Fruit fly (Drosophila melanogaster) Kc167 (cell line): ENCODE results near the gene sol.

Experiments used
- psq ChIP-seq: fragments of >200 bp; optimal IDR thresholded peaks from 2 replicates; lab custom pipeline; 2017; ENCODE audit warnings: missing external identifiers
- ttk ChIP-seq: sonication (Bioruptor generic); optimal IDR thresholded peaks from 2 replicates; lab custom pipeline; 2017; ENCODE audit warnings: missing external identifiers

DNA sequence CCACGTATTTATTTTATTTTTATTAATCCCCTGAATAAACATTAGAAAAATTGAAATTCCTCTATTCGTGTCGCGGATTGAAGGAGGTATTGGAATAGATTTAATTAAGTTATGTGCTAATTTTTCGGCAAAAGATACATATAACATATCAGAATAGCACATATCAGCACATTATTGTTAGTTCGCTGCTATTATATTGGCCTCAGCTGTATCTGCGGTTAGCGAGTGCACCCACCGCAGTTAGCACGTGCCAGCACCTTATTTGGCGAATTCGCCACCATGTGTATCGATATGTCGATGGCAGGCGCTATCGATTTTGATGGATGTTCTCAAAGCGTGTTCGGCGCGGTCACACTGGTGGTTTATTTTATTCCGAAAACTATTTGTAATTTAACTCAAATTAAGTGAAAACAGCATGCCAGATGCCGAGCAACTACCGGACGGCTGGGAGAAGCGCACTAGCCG, 5.0 kb upstream of the sol start, which contains the start of gene dod:
- TF ChIP-seq psq (lab: Kevin White, UChicago), result no peak
- TF ChIP-seq ttk (lab: Kevin White, UChicago), result no peak
